Worm (Caenorhabditis elegans) whole organism, early embryonic: Measurements from ENCODE around the gene dpy-17.

ENCODE experiments used
- F13C5.2 ChIP-seq: sonication (generic microtip); optimal IDR thresholded peaks from 2 replicates; lab custom pipeline; 2017; ENCODE audit warnings: mild to moderate bottlenecking, missing genetic modification characterization, inconsistent platforms, missing compliant biosample characterization
- aly-1 ChIP-seq: sonication (generic microtip); optimal IDR thresholded peaks from 2 replicates; lab custom pipeline; 2016; ENCODE audit warnings: missing genetic modification characterization, missing compliant biosample characterization
- ama-1 ChIP-seq: fragments of 150-350 bp; optimal IDR thresholded peaks from 2 replicates; lab custom pipeline; 2014
- ceh-36 ChIP-seq: sonication (generic microtip); optimal IDR thresholded peaks from 2 replicates; lab custom pipeline; 2016; ENCODE audit warnings: missing genetic modification characterization, inconsistent platforms, missing compliant biosample characterization
- flt-1 ChIP-seq: fragments of 200-800 bp; sonication (Bioruptor generic); IDR thresholded peaks from 2 replicates; pipeline ENCODE4 v1.3.6; 2022; ENCODE audit warnings: missing genetic modification characterization, missing compliant biosample characterization
- hmbx-1 ChIP-seq: sonication (generic microtip); optimal IDR thresholded peaks from 2 replicates; lab custom pipeline; 2016; ENCODE audit warnings: mild to moderate bottlenecking, missing genetic modification characterization, missing compliant biosample characterization
- pes-1 ChIP-seq: fragments of 200-800 bp; sonication (Bioruptor generic); IDR thresholded peaks from 2 replicates; pipeline ENCODE4 v1.3.6; 2022; ENCODE audit warnings: missing genetic modification reagents, missing genetic modification characterization, missing compliant biosample characterization
- scrt-1 ChIP-seq: fragments of 200-800 bp; sonication (Bioruptor generic); IDR thresholded peaks from 2 replicates; pipeline ENCODE4 v1.3.6; 2022; ENCODE audit warnings: missing genetic modification characterization, missing compliant biosample characterization
- tbx-37 ChIP-seq: fragments of 200-800 bp; sonication (Bioruptor generic); conservative IDR thresholded peaks from 2 replicates; pipeline ENCODE4 v1.3.6; 2022; ENCODE audit warnings: missing genetic modification reagents, missing genetic modification characterization, missing compliant biosample characterization

DNA sequence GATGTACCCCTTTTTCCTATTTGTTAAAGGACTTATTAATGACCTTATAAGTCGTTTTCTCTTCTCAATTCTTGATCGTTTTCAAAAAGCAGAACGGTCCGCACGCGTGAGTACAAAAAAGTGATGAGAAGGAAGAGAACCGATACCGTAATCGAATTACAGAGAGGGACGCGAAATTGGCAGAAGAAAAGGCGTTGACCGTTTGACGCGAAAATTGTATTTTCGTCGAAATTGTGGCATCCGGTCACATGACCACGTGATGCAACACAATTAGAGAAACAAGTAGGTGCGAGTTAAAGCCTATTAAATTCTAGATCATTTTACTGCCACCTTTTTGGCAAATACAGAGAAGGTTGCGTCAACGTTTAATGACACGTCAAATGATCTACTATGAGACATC is 37.0 kb downstream of the dpy-17 start:
- TF ChIP-seq F13C5.2 (tag; lab: Kevin White, UChicago) = no peak
- no peak for TF ChIP-seq flt-1 (GFP tag; lab: Robert Waterston, UW)
- no peak for TF ChIP-seq ama-1 (lab: Kevin White, UChicago)
- no peak for TF ChIP-seq scrt-1 (GFP tag; lab: Robert Waterston, UW)
- TF ChIP-seq ceh-36 = no peak
- no peak for TF ChIP-seq hmbx-1 (tag; lab: Kevin White, UChicago)
- no peak for TF ChIP-seq tbx-37 (GFP tag; lab: Robert Waterston, UW)
- TF ChIP-seq aly-1 (tag; lab: Kevin White, UChicago) = no peak
- TF ChIP-seq pes-1 (GFP tag; lab: Robert Waterston, UW) = no peak
